Fruit fly (Drosophila melanogaster): ENCODE measurements around the gene toc.

The toc gene

DNA sequence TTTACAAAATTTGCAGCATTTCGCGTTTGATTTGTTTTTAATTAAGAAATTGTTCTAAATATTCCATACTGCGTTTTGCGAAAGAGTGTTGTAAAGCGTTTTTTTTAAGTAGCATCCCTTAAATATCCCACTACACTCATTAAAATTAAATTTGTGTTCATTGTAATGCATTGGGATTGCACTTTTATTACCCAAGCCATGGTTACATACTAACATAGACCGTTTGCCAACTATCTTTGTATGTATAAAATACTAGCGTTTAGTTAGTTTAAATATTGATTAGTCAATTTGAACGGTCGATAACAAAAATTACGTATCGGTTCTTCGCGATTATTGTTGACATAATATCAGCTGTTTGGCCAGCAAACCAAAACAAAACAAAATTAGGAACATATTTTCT, 104.8 kb downstream of the toc start, which contains the start of the genes cnir and CG17221 (continued):
- no peak for TF ChIP-seq gce (GFP tag; IDR thresholded peaks at IDR 0.05)
- peak; percentile 23 for TF ChIP-seq gsb-n (tag; optimal IDR thresholded peaks at IDR 0.05)
- peak; percentile 42 for TF ChIP-seq fd96Cb (tag; optimal IDR thresholded peaks at IDR 0.05)
- TF ChIP-seq Hsf (GFP tag; optimal IDR thresholded peaks at IDR 0.05), result peak; percentile 72
- no peak for TF ChIP-seq Dfd (GFP tag; optimal IDR thresholded peaks at IDR 0.05)
- TF ChIP-seq CG10565 (GFP tag; optimal IDR thresholded peaks at IDR 0.05), result no peak
- TF ChIP-seq ato (GFP tag; IDR thresholded peaks at IDR 0.05; ENCODE audit: partially characterized antibody), result no peak
- no peak for TF ChIP-seq MTF-1 (GFP tag; optimal IDR thresholded peaks at IDR 0.05; ENCODE audit: borderline replicate concordance)
- no peak for TF ChIP-seq Sin3A (optimal IDR thresholded peaks at IDR 0.05)
- no peak for TF ChIP-seq z (GFP tag; IDR thresholded peaks at IDR 0.05)
- no peak for TF ChIP-seq fru (optimal IDR thresholded peaks at IDR 0.05)
- TF ChIP-seq ap (GFP tag; IDR thresholded peaks at IDR 0.05), result no peak
- peak; percentile 53 for TF ChIP-seq CG17186 (GFP tag; optimal IDR thresholded peaks at IDR 0.05)
- no peak for TF ChIP-seq CG9876 (GFP tag; optimal IDR thresholded peaks at IDR 0.05)
- TF ChIP-seq CG5180 (GFP tag; optimal IDR thresholded peaks at IDR 0.05), result no peak
- peak; percentile 53 for TF ChIP-seq gcm2 (GFP tag; optimal IDR thresholded peaks at IDR 0.05)
- no peak for TF ChIP-seq mld (GFP tag; IDR thresholded peaks at IDR 0.05; ENCODE audit: partially characterized antibody)
- TF ChIP-seq NFAT (GFP tag; IDR thresholded peaks at IDR 0.05), result peak; percentile 47; the same call in 1 of the 2 replicates
- no peak for TF ChIP-seq ci (GFP tag; IDR thresholded peaks at IDR 0.05)
- no peak for TF ChIP-seq jing (GFP tag; optimal IDR thresholded peaks at IDR 0.05)
- TF ChIP-seq pita (GFP tag; optimal IDR thresholded peaks at IDR 0.05), result no peak
- peak; percentile 49; the same call in 1 of the 2 replicates for TF ChIP-seq seq (GFP tag; IDR thresholded peaks at IDR 0.05)
- no peak; the same call in 2 of the 3 replicates for TF ChIP-seq jigr1 (GFP tag; IDR thresholded peaks at IDR 0.05)
- peak; percentile 72 for TF ChIP-seq Sry-δ (GFP tag; optimal IDR thresholded peaks at IDR 0.05)
- TF ChIP-seq H15 (GFP tag; IDR thresholded peaks at IDR 0.05), result no peak
- TF ChIP-seq Atf-2 (GFP tag; optimal IDR thresholded peaks at IDR 0.05), result peak; percentile 51
- TF ChIP-seq ERR (GFP tag; optimal IDR thresholded peaks at IDR 0.05), result peak; percentile 48
- peak; percentile 78 for TF ChIP-seq CG14710 (tag; optimal IDR thresholded peaks at IDR 0.05)
- TF ChIP-seq eve (GFP tag; optimal IDR thresholded peaks at IDR 0.05), result no peak
- TF ChIP-seq Spps (tag; optimal IDR thresholded peaks at IDR 0.05), result peak; percentile 31
- peak; percentile 55 for TF ChIP-seq CG6689 (GFP tag; IDR thresholded peaks at IDR 0.05)
- TF ChIP-seq nom (GFP tag; optimal IDR thresholded peaks at IDR 0.05), result peak; percentile 22
- TF ChIP-seq CG6254 (GFP tag; optimal IDR thresholded peaks at IDR 0.05), result no peak
- TF ChIP-seq BtbVII (GFP tag; optimal IDR thresholded peaks at IDR 0.05), result peak; percentile 32
- no peak for TF ChIP-seq Gsc (GFP tag; IDR thresholded peaks at IDR 0.05)
- no peak for TF ChIP-seq dimm (GFP tag; IDR thresholded peaks at IDR 0.05)
- peak; percentile 68; the same call in 2 of the 3 replicates for TF ChIP-seq CG17361 (GFP tag; IDR thresholded peaks at IDR 0.05)
- peak; percentile 57 for TF ChIP-seq CG7839 (tag; optimal IDR thresholded peaks at IDR 0.05)
- TF ChIP-seq HHEX (GFP tag; optimal IDR thresholded peaks at IDR 0.05), result peak; percentile 74
- TF ChIP-seq usp (GFP tag; optimal IDR thresholded peaks at IDR 0.05), result no peak
- peak; percentile 61 for TF ChIP-seq vvl (GFP tag; IDR thresholded peaks at IDR 0.05)
- TF ChIP-seq CG32767 (GFP tag; IDR thresholded peaks at IDR 0.05), result no peak
- TF ChIP-seq nau (GFP tag; optimal IDR thresholded peaks at IDR 0.05), result no peak
- no peak for TF ChIP-seq esg (GFP tag; conservative IDR thresholded peaks at IDR 0.05)
- peak; percentile 88 for TF ChIP-seq onecut (GFP tag; IDR thresholded peaks at IDR 0.05)
- TF ChIP-seq CG17802 (tag; optimal IDR thresholded peaks at IDR 0.05), result peak; percentile 26
- peak; percentile 54 for TF ChIP-seq Scr (GFP tag; IDR thresholded peaks at IDR 0.05; ENCODE audit: partially characterized antibody)
- TF ChIP-seq Ets97D (GFP tag; optimal IDR thresholded peaks at IDR 0.05), result peak; percentile 75
- TF ChIP-seq Vsx1 (GFP tag; optimal IDR thresholded peaks at IDR 0.05), result no peak
- TF ChIP-seq Hr78 (GFP tag; optimal IDR thresholded peaks at IDR 0.05), result no peak
- TF ChIP-seq CG10462 (GFP tag; optimal IDR thresholded peaks at IDR 0.05), result peak; percentile 61
- no peak for TF ChIP-seq kah (GFP tag; optimal IDR thresholded peaks at IDR 0.05)
